Worm (Caenorhabditis elegans) whole organism, L2 larva: ENCODE measurements around the gene C28C12.12.

Experiments
- F13H6.1 ChIP-seq: sonication (generic microtip); optimal IDR thresholded peaks from 2 replicates; lab custom pipeline; 2016; ENCODE audit warnings: missing genetic modification characterization, missing compliant biosample characterization
- R02D3.7 ChIP-seq: fragments of 150-350 bp; optimal IDR thresholded peaks from 2 replicates; lab custom pipeline; 2014; ENCODE audit warnings: missing biosample characterization, missing genetic modification characterization
- Y55F3AM.14 ChIP-seq: fragments of 200-800 bp; sonication (Bioruptor generic); optimal IDR thresholded peaks from 2 replicates; lab custom pipeline; 2018; ENCODE audit warnings: mild to moderate bottlenecking, missing genetic modification characterization, missing compliant biosample characterization
- alr-1 ChIP-seq: fragments of 150-350 bp; optimal IDR thresholded peaks from 2 replicates; lab custom pipeline; 2014; ENCODE audit warnings: missing biosample characterization, missing genetic modification characterization
- aly-2 ChIP-seq: fragments of 150-350 bp; optimal IDR thresholded peaks from 2 replicates; lab custom pipeline; 2014; ENCODE audit warnings: missing biosample characterization, missing genetic modification characterization
- ama-1 ChIP-seq: fragments of 150-350 bp; optimal IDR thresholded peaks from 2 replicates; lab custom pipeline; 2018; ENCODE audit warnings: inconsistent platforms
- ceh-82 ChIP-seq: fragments of 150-350 bp; optimal IDR thresholded peaks from 2 replicates; lab custom pipeline; 2014; ENCODE audit warnings: missing biosample characterization, missing genetic modification characterization
- crh-2 ChIP-seq: sonication (generic microtip); optimal IDR thresholded peaks from 2 replicates; lab custom pipeline; 2017; ENCODE audit warnings: missing biosample characterization, missing genetic modification characterization
- dmd-4 ChIP-seq: sonication (generic microtip); optimal IDR thresholded peaks from 2 replicates; lab custom pipeline; 2017; ENCODE audit warnings: missing biosample characterization, missing genetic modification characterization
- egl-27 ChIP-seq: sonication (generic microtip); optimal IDR thresholded peaks from 3 replicates; lab custom pipeline; 2017; ENCODE audit warnings: missing biosample characterization, missing genetic modification reagents, missing genetic modification characterization
- elt-1 ChIP-seq: fragments of 150-350 bp; optimal IDR thresholded peaks from 2 replicates; lab custom pipeline; 2014; ENCODE audit warnings: missing biosample characterization, missing genetic modification characterization
- elt-3 ChIP-seq: sonication (generic microtip); optimal IDR thresholded peaks from 2 replicates; lab custom pipeline; 2017; ENCODE audit warnings: missing biosample characterization, missing genetic modification characterization
- fos-1 ChIP-seq: fragments of 150-350 bp; optimal IDR thresholded peaks from 2 replicates; lab custom pipeline; 2014; ENCODE audit warnings: missing biosample characterization, missing genetic modification characterization
- gmeb-1 ChIP-seq: fragments of 150-350 bp; optimal IDR thresholded peaks from 2 replicates; lab custom pipeline; 2014; ENCODE audit warnings: missing biosample characterization, missing genetic modification characterization
- lin-39 ChIP-seq: fragments of 150-350 bp; optimal IDR thresholded peaks from 2 replicates; lab custom pipeline; 2014; ENCODE audit warnings: missing biosample characterization, missing genetic modification reagents, missing genetic modification characterization
- lsy-2 ChIP-seq, 2 experiments: fragments of 150-350 bp in 1 of 2; sonication (generic microtip) in 1 of 2; optimal IDR thresholded peaks; 2 replicates each; lab custom pipeline; 2014 to 2017; ENCODE audit warnings: missing biosample characterization in 2 of 2, missing genetic modification characterization in 2 of 2
- mab-5 ChIP-seq: fragments of 150-350 bp; optimal IDR thresholded peaks from 2 replicates; lab custom pipeline; 2014; ENCODE audit warnings: missing biosample characterization, missing genetic modification characterization
- mbf-1 ChIP-seq: sonication (generic microtip); optimal IDR thresholded peaks from 2 replicates; lab custom pipeline; 2017; ENCODE audit warnings: missing biosample characterization, missing genetic modification characterization
- mdl-1 ChIP-seq, 2 experiments: fragments of 150-350 bp in 1 of 2; sonication (generic microtip) in 1 of 2; optimal IDR thresholded peaks; 2 replicates each; lab custom pipeline; 2017; ENCODE audit warnings: missing biosample characterization in 2 of 2, missing genetic modification characterization in 2 of 2
- nhr-11 ChIP-seq: fragments of 150-350 bp; optimal IDR thresholded peaks from 2 replicates; lab custom pipeline; 2014; ENCODE audit warnings: missing biosample characterization, missing genetic modification characterization
- nhr-12 ChIP-seq: fragments of 150-350 bp; optimal IDR thresholded peaks from 2 replicates; lab custom pipeline; 2014; ENCODE audit warnings: missing biosample characterization, missing genetic modification characterization
- nhr-129 ChIP-seq: fragments of 150-350 bp; optimal IDR thresholded peaks from 2 replicates; lab custom pipeline; 2014; ENCODE audit warnings: missing biosample characterization, missing genetic modification characterization
- nhr-21 ChIP-seq: fragments of 150-350 bp; optimal IDR thresholded peaks from 2 replicates; lab custom pipeline; 2014; ENCODE audit warnings: missing biosample characterization, missing genetic modification characterization
- nhr-23 ChIP-seq: fragments of 150-350 bp; optimal IDR thresholded peaks from 2 replicates; lab custom pipeline; 2014; ENCODE audit warnings: missing biosample characterization, missing genetic modification reagents, missing genetic modification characterization
- nhr-237 ChIP-seq: fragments of 150-350 bp; optimal IDR thresholded peaks from 2 replicates; lab custom pipeline; 2014; ENCODE audit warnings: missing biosample characterization, missing genetic modification characterization
- nhr-25 ChIP-seq: fragments of 150-350 bp; sonication (generic microtip); optimal IDR thresholded peaks from 3 replicates; lab custom pipeline; 2014; ENCODE audit warnings: missing biosample characterization, missing genetic modification characterization
- nhr-6 ChIP-seq: fragments of 150-350 bp; optimal IDR thresholded peaks from 2 replicates; lab custom pipeline; 2014; ENCODE audit warnings: missing biosample characterization, missing genetic modification characterization
- peb-1 ChIP-seq: fragments of 150-350 bp; optimal IDR thresholded peaks from 2 replicates; lab custom pipeline; 2014; ENCODE audit warnings: missing biosample characterization, missing genetic modification characterization
- sem-4 ChIP-seq: fragments of 150-350 bp; optimal IDR thresholded peaks from 2 replicates; lab custom pipeline; 2014; ENCODE audit warnings: missing biosample characterization, missing genetic modification reagents, missing genetic modification characterization
- skn-1 ChIP-seq: sonication (generic microtip); optimal IDR thresholded peaks from 2 replicates; lab custom pipeline; 2017; ENCODE audit warnings: missing biosample characterization, missing genetic modification characterization
- sma-3 ChIP-seq: sonication (generic microtip); optimal IDR thresholded peaks from 2 replicates; lab custom pipeline; 2016; ENCODE audit warnings: missing genetic modification reagents, missing genetic modification characterization, missing compliant biosample characterization
- sma-9 ChIP-seq, 2 experiments: fragments of 150-350 bp in 1 of 2; sonication (generic microtip) in 1 of 2; optimal IDR thresholded peaks; 2 replicates each; lab custom pipeline; 2014 to 2016; ENCODE audit warnings: missing genetic modification characterization in 2 of 2, mild to moderate bottlenecking in 1 of 2, missing biosample characterization in 1 of 2, missing compliant biosample characterization in 1 of 2, missing genetic modification reagents in 1 of 2, moderate library complexity in 1 of 2
- snpc-4 ChIP-seq: fragments of 150-350 bp; optimal IDR thresholded peaks from 2 replicates; lab custom pipeline; 2014; ENCODE audit warnings: missing biosample characterization, missing genetic modification characterization
- unc-55 ChIP-seq: fragments of 150-350 bp; sonication (generic microtip); optimal IDR thresholded peaks from 3 replicates; lab custom pipeline; 2014; ENCODE audit warnings: missing biosample characterization, missing genetic modification reagents, missing genetic modification characterization
- unc-62 ChIP-seq: fragments of 150-350 bp; optimal IDR thresholded peaks from 2 replicates; lab custom pipeline; 2014; ENCODE audit warnings: missing biosample characterization, missing genetic modification reagents, missing genetic modification characterization
- zag-1 ChIP-seq: fragments of 150-350 bp; optimal IDR thresholded peaks from 2 replicates; lab custom pipeline; 2014; ENCODE audit warnings: missing biosample characterization, missing genetic modification characterization
- ztf-1 ChIP-seq: fragments of 200-800 bp; sonication (Bioruptor generic); conservative IDR thresholded peaks from 2 replicates; pipeline ENCODE4 v1.3.6; 2022; ENCODE audit warnings: missing genetic modification characterization, missing compliant biosample characterization
- ztf-11 ChIP-seq: sonication (generic microtip); optimal IDR thresholded peaks from 2 replicates; lab custom pipeline; 2017; ENCODE audit warnings: missing biosample characterization, missing genetic modification characterization
- ztf-4 ChIP-seq: fragments of 150-350 bp; optimal IDR thresholded peaks from 2 replicates; lab custom pipeline; 2014; ENCODE audit warnings: missing biosample characterization, missing genetic modification characterization

Gene C28C12.12

ce11 chrIV:8463069-8463468 lies 33.1 kb downstream of the C28C12.12 start (continued):
- no peak for TF ChIP-seq aly-2 (tag; lab: Kevin White, UChicago)
- no peak for TF ChIP-seq skn-1 (tag; lab: Kevin White, UChicago)
- TF ChIP-seq alr-1 (tag; lab: Kevin White, UChicago), result no peak
- TF ChIP-seq mbf-1 (tag; lab: Kevin White, UChicago), result no peak
- no peak for TF ChIP-seq ama-1
- no peak for TF ChIP-seq unc-62 (GFP tag; lab: Kevin White, UChicago)
- peak; percentile 44 for TF ChIP-seq sma-3 (GFP tag; lab: Kevin White, UChicago)
- no peak for TF ChIP-seq snpc-4 (tag; lab: Kevin White, UChicago)
- TF ChIP-seq nhr-6 (tag; lab: Kevin White, UChicago), result no peak
- TF ChIP-seq mab-5, result peak; percentile 27
- no peak for TF ChIP-seq gmeb-1 (tag; lab: Kevin White, UChicago)
- TF ChIP-seq ztf-11 (tag; lab: Kevin White, UChicago), result no peak
- TF ChIP-seq dmd-4 (tag; lab: Kevin White, UChicago), result no peak
- no peak for TF ChIP-seq nhr-23 (tag; lab: Kevin White, UChicago)
- no peak for TF ChIP-seq nhr-11 (tag; lab: Kevin White, UChicago)
- TF ChIP-seq sma-9 (GFP tag; optimal IDR thresholded peaks at IDR 0.05; lab: Kevin White, UChicago), result peak; percentile 78
- no peak for TF ChIP-seq sma-9 (tag; optimal IDR thresholded peaks at IDR 0.05; lab: Kevin White, UChicago)
- TF ChIP-seq, all 48 proteins: peak for 8

ce11 chrIV:8462376-8462775 lies 33.8 kb downstream of the C28C12.12 start:
- TF ChIP-seq fos-1 (no peak), F13H6.1 (tag; lab: Kevin White, UChicago) (no peak), lsy-2 (tag; optimal IDR thresholded peaks at IDR 0.05; lab: Kevin White, UChicago) (no peak), snpc-4 (tag; lab: Kevin White, UChicago) (no peak), unc-55 (GFP tag; lab: Kevin White, UChicago) (no peak), unc-62 (GFP tag; lab: Kevin White, UChicago) (no peak), skn-1 (tag; lab: Kevin White, UChicago) (no peak), nhr-21 (tag; lab: Kevin White, UChicago) (no peak), ztf-1 (GFP tag; lab: Robert Waterston, UW) (no peak), ama-1 (no peak), ztf-4 (tag; lab: Kevin White, UChicago) (no peak)

ce11 chrIV:8461177-8461576 lies 35.0 kb downstream of the C28C12.12 start:
- TF ChIP-seq mdl-1 (tag; optimal IDR thresholded peaks at IDR 0.05; lab: Kevin White, UChicago) (no peak), zag-1 (tag; lab: Kevin White, UChicago) (no peak), ztf-1 (GFP tag; lab: Robert Waterston, UW) (no peak), nhr-23 (tag; lab: Kevin White, UChicago) (no peak), peb-1 (tag; lab: Kevin White, UChicago) (no peak), fos-1 (no peak), elt-3 (tag; lab: Kevin White, UChicago) (no peak), lin-39 (tag; lab: Kevin White, UChicago) (no peak), sma-9 (GFP tag; optimal IDR thresholded peaks at IDR 0.05; lab: Kevin White, UChicago) (no peak), sma-9 (tag; optimal IDR thresholded peaks at IDR 0.05; lab: Kevin White, UChicago) (no peak), sma-3 (GFP tag; lab: Kevin White, UChicago) (no peak), sem-4 (tag; lab: Kevin White, UChicago) (no peak), nhr-21 (tag; lab: Kevin White, UChicago) (no peak), Y55F3AM.14 (GFP tag; lab: Kevin White, UChicago) (no peak), egl-27 (tag; lab: Kevin White, UChicago) (no peak), dmd-4 (tag; lab: Kevin White, UChicago) (no peak), nhr-129 (tag; lab: Kevin White, UChicago) (no peak)
- TF ChIP-seq, all 48 proteins: peak for 0

ce11 chrIV:8460208-8460607 lies 36.0 kb downstream of the C28C12.12 start, which contains the start of gene ant-1.4:
ant-1.4 (minus strand) TSS chrIV:8460308.
- TF ChIP-seq nhr-237 (tag; lab: Kevin White, UChicago) (no peak), F13H6.1 (tag; lab: Kevin White, UChicago) (no peak), sma-3 (GFP tag; lab: Kevin White, UChicago) (no peak)

ce11 chrIV:8456899-8457298 lies 39.3 kb downstream of the C28C12.12 start, which contains the start of gene syx-4:
syx-4 (plus strand) TSS chrIV:8457280.
- TF ChIP-seq ztf-4 (tag; lab: Kevin White, UChicago) (no peak), mbf-1 (tag; lab: Kevin White, UChicago) (no peak), nhr-21 (tag; lab: Kevin White, UChicago) (no peak), ztf-11 (tag; lab: Kevin White, UChicago) (no peak), F13H6.1 (tag; lab: Kevin White, UChicago) (no peak), sem-4 (tag; lab: Kevin White, UChicago) (no peak), nhr-12 (no peak), R02D3.7 (tag; lab: Kevin White, UChicago) (no peak), elt-1 (tag; lab: Kevin White, UChicago) (no peak), nhr-25 (tag; lab: Kevin White, UChicago) (no peak), crh-2 (tag; lab: Kevin White, UChicago) (no peak), ceh-82 (no peak), egl-27 (tag; lab: Kevin White, UChicago) (no peak), sma-9 (GFP tag; optimal IDR thresholded peaks at IDR 0.05; lab: Kevin White, UChicago) (no peak), sma-9 (tag; optimal IDR thresholded peaks at IDR 0.05; lab: Kevin White, UChicago) (no peak)
- TF ChIP-seq, all 48 proteins: peak for 0
